Worm (Caenorhabditis elegans) whole organism, young adult: ENCODE results near the gene R05H5.4.

Experiments
- B0019.2 ChIP-seq: fragments of 200-800 bp; sonication (Bioruptor generic); conservative IDR thresholded peaks from 2 replicates; pipeline ENCODE4 v1.3.6; 2022; ENCODE audit warnings: missing genetic modification reagents, missing genetic modification characterization, missing compliant biosample characterization
- D2030.7 ChIP-seq: fragments of 200-800 bp; sonication (Bioruptor generic); IDR thresholded peaks from 2 replicates; pipeline ENCODE4 v1.3.6; 2022; ENCODE audit warnings: missing genetic modification reagents, missing genetic modification characterization, missing compliant biosample characterization
- F10E7.11 ChIP-seq: sonication (generic microtip); optimal IDR thresholded peaks from 2 replicates; lab custom pipeline; 2017; ENCODE audit warnings: mild to moderate bottlenecking, missing genetic modification characterization, moderate library complexity, missing compliant biosample characterization
- F37B4.10 ChIP-seq: fragments of 200-800 bp; sonication (Bioruptor generic); IDR thresholded peaks from 2 replicates; pipeline ENCODE4 v1.3.6; 2022; ENCODE audit warnings: missing genetic modification characterization, missing compliant biosample characterization
- F39B2.1 ChIP-seq: fragments of 200-800 bp; sonication (Bioruptor generic); IDR thresholded peaks from 2 replicates; pipeline ENCODE4 v1.3.6; 2022; ENCODE audit warnings: missing genetic modification reagents, missing genetic modification characterization, missing compliant biosample characterization
- F49E8.2 ChIP-seq: sonication (generic microtip); optimal IDR thresholded peaks from 3 replicates; lab custom pipeline; 2017; ENCODE audit warnings: missing genetic modification characterization, mild to moderate bottlenecking, missing compliant biosample characterization, antibody characterized with exemption, moderate library complexity; ENCODE audit not compliant: insufficient read depth
- F52B5.7 ChIP-seq: sonication (generic microtip); optimal IDR thresholded peaks from 2 replicates; lab custom pipeline; 2016; ENCODE audit warnings: mild to moderate bottlenecking, missing genetic modification characterization, missing compliant biosample characterization
- F57A8.1 ChIP-seq: fragments of 200-800 bp; sonication (Bioruptor generic); optimal IDR thresholded peaks from 2 replicates; lab custom pipeline; 2018; ENCODE audit warnings: mild to moderate bottlenecking, missing genetic modification characterization, moderate library complexity, missing compliant biosample characterization
- T26A5.8 ChIP-seq: sonication (generic microtip); optimal IDR thresholded peaks from 2 replicates; lab custom pipeline; 2016; ENCODE audit warnings: missing genetic modification characterization, missing compliant biosample characterization
- Y79H2A.3 ChIP-seq: fragments of 200-800 bp; sonication (Bioruptor generic); conservative IDR thresholded peaks from 2 replicates; pipeline ENCODE4 v1.3.6; 2022; ENCODE audit warnings: missing genetic modification reagents, missing genetic modification characterization, missing compliant biosample characterization
- ZK185.1 ChIP-seq: sonication (generic microtip); optimal IDR thresholded peaks from 2 replicates; lab custom pipeline; 2016; ENCODE audit warnings: mild to moderate bottlenecking, missing genetic modification characterization, missing compliant biosample characterization; ENCODE audit not compliant: poor library complexity, severe bottlenecking
- ama-1 ChIP-seq, 3 experiments: fragments of 150-350 bp in 1 of 3; sonication (generic microtip) in 2 of 3; optimal IDR thresholded peaks; 2 replicates each; lab custom pipeline; 2014 to 2018; ENCODE audit warnings: missing biosample characterization in 2 of 3, missing genetic modification characterization in 2 of 3, missing genetic modification reagents in 2 of 3
- attf-3 ChIP-seq: fragments of 200-800 bp; sonication (Bioruptor generic); conservative IDR thresholded peaks from 2 replicates; pipeline ENCODE4 v1.3.6; 2022; ENCODE audit warnings: missing genetic modification reagents, missing genetic modification characterization, missing compliant biosample characterization
- attf-5 ChIP-seq: fragments of 200-800 bp; sonication (Bioruptor generic); optimal IDR thresholded peaks from 2 replicates; lab custom pipeline; 2018; ENCODE audit warnings: mild to moderate bottlenecking, missing genetic modification characterization, missing compliant biosample characterization
- bed-1 ChIP-seq: fragments of 200-800 bp; sonication (Bioruptor generic); IDR thresholded peaks from 2 replicates; pipeline ENCODE4 v1.3.6; 2022; ENCODE audit warnings: missing genetic modification reagents, missing genetic modification characterization, missing compliant biosample characterization
- ceh-100 ChIP-seq: fragments of 200-800 bp; sonication (Bioruptor generic); IDR thresholded peaks from 2 replicates; pipeline ENCODE4 v1.3.6; 2022; ENCODE audit warnings: missing genetic modification reagents, missing genetic modification characterization, missing compliant biosample characterization
- ceh-91 ChIP-seq: fragments of 200-800 bp; sonication (Bioruptor generic); IDR thresholded peaks from 2 replicates; pipeline ENCODE4 v1.3.6; 2022; ENCODE audit warnings: missing genetic modification reagents, missing genetic modification characterization, missing compliant biosample characterization
- dpl-1 ChIP-seq: fragments of 150-350 bp; optimal IDR thresholded peaks from 2 replicates; lab custom pipeline; 2014; ENCODE audit warnings: missing biosample characterization, missing genetic modification reagents, missing genetic modification characterization
- efl-1 ChIP-seq: fragments of 150-350 bp; optimal IDR thresholded peaks from 2 replicates; lab custom pipeline; 2014; ENCODE audit warnings: missing biosample characterization, missing genetic modification reagents, missing genetic modification characterization
- egl-44 ChIP-seq: fragments of 200-800 bp; sonication (Bioruptor generic); IDR thresholded peaks from 2 replicates; pipeline ENCODE4 v1.3.6; 2022; ENCODE audit warnings: missing genetic modification reagents, missing genetic modification characterization, missing compliant biosample characterization
- ekl-4 ChIP-seq: fragments of 200-800 bp; sonication (Bioruptor generic); IDR thresholded peaks from 2 replicates; pipeline ENCODE4 v1.3.6; 2022; ENCODE audit warnings: missing genetic modification reagents, missing genetic modification characterization, missing compliant biosample characterization
- fkh-3 ChIP-seq: sonication (generic microtip); optimal IDR thresholded peaks from 2 replicates; lab custom pipeline; 2016; ENCODE audit warnings: mild to moderate bottlenecking, missing genetic modification characterization, missing compliant biosample characterization
- gei-17 ChIP-seq: fragments of 200-800 bp; sonication (Bioruptor generic); optimal IDR thresholded peaks from 2 replicates; lab custom pipeline; 2018; ENCODE audit warnings: mild to moderate bottlenecking, missing genetic modification characterization, missing compliant biosample characterization
- hrde-1 ChIP-seq: sonication (generic microtip); optimal IDR thresholded peaks from 2 replicates; lab custom pipeline; 2016; ENCODE audit warnings: missing genetic modification characterization, mild to moderate bottlenecking, missing compliant biosample characterization, moderate library complexity, missing genotype, missing genetic modification reagents, borderline replicate concordance
- lin-40 ChIP-seq: sonication (generic microtip); optimal IDR thresholded peaks from 2 replicates; lab custom pipeline; 2016; ENCODE audit warnings: missing genetic modification characterization, mild to moderate bottlenecking, missing compliant biosample characterization, missing genotype, missing genetic modification reagents
- lsl-1 ChIP-seq: fragments of 200-800 bp; sonication (Bioruptor generic); optimal IDR thresholded peaks from 2 replicates; lab custom pipeline; 2018; ENCODE audit warnings: mild to moderate bottlenecking, missing genetic modification characterization, moderate library complexity, missing compliant biosample characterization
- madf-10 ChIP-seq: sonication (generic microtip); optimal IDR thresholded peaks from 2 replicates; lab custom pipeline; 2016; ENCODE audit warnings: mild to moderate bottlenecking, missing genetic modification characterization, missing compliant biosample characterization
- madf-3 ChIP-seq: fragments of 200-800 bp; sonication (Bioruptor generic); IDR thresholded peaks from 2 replicates; pipeline ENCODE4 v1.3.6; 2022; ENCODE audit warnings: missing genetic modification reagents, missing genetic modification characterization, missing compliant biosample characterization
- madf-6 ChIP-seq: fragments of 200-800 bp; sonication (Bioruptor generic); IDR thresholded peaks from 2 replicates; pipeline ENCODE4 v1.3.6; 2022; ENCODE audit warnings: missing genetic modification reagents, missing genetic modification characterization, missing compliant biosample characterization
- mes-4 ChIP-seq: sonication (generic microtip); optimal IDR thresholded peaks from 2 replicates; lab custom pipeline; 2016; ENCODE audit warnings: missing genotype, missing genetic modification characterization, missing compliant biosample characterization
- nfya-1 ChIP-seq: sonication (generic microtip); optimal IDR thresholded peaks from 2 replicates; lab custom pipeline; 2017; ENCODE audit warnings: antibody characterized with exemption, missing compliant biosample characterization, missing genetic modification characterization, borderline replicate concordance; ENCODE audit not compliant: insufficient read depth
- nhr-179 ChIP-seq: sonication (generic microtip); optimal IDR thresholded peaks from 2 replicates; lab custom pipeline; 2016; ENCODE audit warnings: mild to moderate bottlenecking, missing genetic modification characterization, missing compliant biosample characterization
- nhr-27 ChIP-seq: fragments of 200-800 bp; sonication (Bioruptor generic); optimal IDR thresholded peaks from 2 replicates; lab custom pipeline; 2018; ENCODE audit warnings: mild to moderate bottlenecking, missing genetic modification characterization, moderate library complexity, missing compliant biosample characterization
- nhr-90 ChIP-seq: sonication (generic microtip); optimal IDR thresholded peaks from 2 replicates; lab custom pipeline; 2016; ENCODE audit warnings: missing genotype, mild to moderate bottlenecking, missing genetic modification characterization, missing compliant biosample characterization
- snpc-4 ChIP-seq, 5 experiments: fragments of 150-350 bp in 1 of 5; sonication (generic microtip) in 4 of 5; optimal IDR thresholded peaks; 2 replicates each; lab custom pipeline; 2014 to 2018; ENCODE audit warnings: missing genetic modification characterization in 5 of 5, missing biosample characterization in 3 of 5, antibody characterized with exemption in 2 of 5, mild to moderate bottlenecking in 2 of 5, missing compliant biosample characterization in 2 of 5, missing genotype in 2 of 5, moderate library complexity in 2 of 5, missing genetic modification reagents in 1 of 5
- sptf-2 ChIP-seq: fragments of 200-800 bp; sonication (Bioruptor generic); optimal IDR thresholded peaks from 2 replicates; lab custom pipeline; 2018; ENCODE audit warnings: mild to moderate bottlenecking, missing genetic modification characterization, missing compliant biosample characterization
- xnd-1 ChIP-seq: sonication (generic microtip); optimal IDR thresholded peaks from 2 replicates; lab custom pipeline; 2016; ENCODE audit warnings: missing genotype, missing genetic modification reagents, missing genetic modification characterization, missing compliant biosample characterization
- zim-3 ChIP-seq: sonication (generic microtip); optimal IDR thresholded peaks from 2 replicates; lab custom pipeline; 2017; ENCODE audit warnings: mild to moderate bottlenecking, missing genetic modification characterization, moderate library complexity, missing compliant biosample characterization
- ztf-18 ChIP-seq: sonication (generic microtip); optimal IDR thresholded peaks from 2 replicates; lab custom pipeline; 2016; ENCODE audit warnings: missing genotype, mild to moderate bottlenecking, missing genetic modification characterization, missing compliant biosample characterization

R05H5.4 gene

ce11 chrII:10172436-10172973 is 27.3 kb downstream of the R05H5.4 start, which contains the start of gene wbp-11 (continued):
- TF ChIP-seq D2030.7 (GFP tag; lab: Robert Waterston, UW), result peak; percentile 39; the same call in 1 of the 2 replicates
- no peak for TF ChIP-seq nhr-179 (tag; lab: Kevin White, UChicago)
- TF ChIP-seq nfya-1 (tag; lab: Kevin White, UChicago), result no peak
- no peak for TF ChIP-seq ekl-4 (GFP tag; lab: Robert Waterston, UW)
- TF ChIP-seq F57A8.1 (GFP tag; lab: Kevin White, UChicago), result no peak
- 0 out of 2 replicates have a peak, but pooled peaks have one; percentile 24 for TF ChIP-seq ceh-100
- TF ChIP-seq fkh-3 (tag; lab: Kevin White, UChicago), result no peak
- no peak for TF ChIP-seq hrde-1 (tag; lab: Kevin White, UChicago)
- TF ChIP-seq egl-44 (GFP tag; lab: Robert Waterston, UW), result no peak
- TF ChIP-seq ama-1 (optimal IDR thresholded peaks at IDR 0.05; lab: Kevin White, UChicago), result no peak
- TF ChIP-seq ama-1 (GFP tag; optimal IDR thresholded peaks at IDR 0.05; lab: Kevin White, UChicago), result no peak
- TF ChIP-seq lsl-1 (GFP tag; lab: Kevin White, UChicago), result peak; percentile 4
- no peak for TF ChIP-seq sptf-2 (GFP tag; lab: Kevin White, UChicago)
- no peak for TF ChIP-seq ZK185.1 (tag; lab: Kevin White, UChicago)
- TF ChIP-seq B0019.2, result no peak
- no peak for TF ChIP-seq Y79H2A.3 (GFP tag; lab: Robert Waterston, UW)
- TF ChIP-seq dpl-1 (GFP tag; lab: Kevin White, UChicago), result no peak
- no peak for TF ChIP-seq F39B2.1 (GFP tag; lab: Robert Waterston, UW)
- no peak for TF ChIP-seq snpc-4 (GFP tag; optimal IDR thresholded peaks at IDR 0.05; lab: Kevin White, UChicago)
- no peak for TF ChIP-seq snpc-4 (tag; optimal IDR thresholded peaks at IDR 0.05; lab: Kevin White, UChicago)
- no peak for TF ChIP-seq bed-1 (GFP tag; lab: Robert Waterston, UW)
- no peak for TF ChIP-seq madf-10
- no peak for TF ChIP-seq xnd-1
- peak; percentile 25 for TF ChIP-seq F49E8.2 (tag; lab: Kevin White, UChicago)
- TF ChIP-seq madf-3, result peak; percentile 90
- peak; percentile 23 for TF ChIP-seq efl-1 (GFP tag; lab: Kevin White, UChicago)
- no peak for TF ChIP-seq F10E7.11
- no peak for TF ChIP-seq T26A5.8 (tag; lab: Kevin White, UChicago)
- TF ChIP-seq F37B4.10, result no peak
- no peak for TF ChIP-seq F52B5.7 (tag; lab: Kevin White, UChicago)
- TF ChIP-seq nhr-27, result no peak
- TF ChIP-seq ztf-18 (tag; lab: Kevin White, UChicago), result no peak
- no peak for TF ChIP-seq lin-40
- TF ChIP-seq zim-3 (tag; lab: Kevin White, UChicago), result no peak
- no peak for TF ChIP-seq attf-5 (GFP tag; lab: Kevin White, UChicago)
- TF ChIP-seq ceh-91, result no peak
- TF ChIP-seq attf-3 (GFP tag; lab: Robert Waterston, UW), result no peak
- TF ChIP-seq nhr-90, result no peak
- TF ChIP-seq mes-4, result no peak
- TF ChIP-seq madf-6 (GFP tag; lab: Robert Waterston, UW), result peak; percentile 52; the same call in 1 of the 2 replicates
- no peak for TF ChIP-seq gei-17
